Fruit fly (Drosophila melanogaster) whole organism, embryonic: ENCODE results near the gene Girdin.

ENCODE experiments used
- Atf6 ChIP-seq: fragments of 200-800 bp; sonication (Bioruptor generic); IDR thresholded peaks from 2 replicates; pipeline ENCODE4 v1.3.6; 2022; ENCODE audit warnings: missing biosample characterization, missing genetic modification characterization
- BEAF-32 ChIP-seq: fragments of 200-800 bp; sonication (Bioruptor generic); optimal IDR thresholded peaks from 3 replicates; lab custom pipeline; 2017; ENCODE audit warnings: missing biosample characterization, missing genetic modification characterization, mild to moderate bottlenecking, moderate library complexity, missing genetic modification reagents
- Bteb2 ChIP-seq: fragments of 200-800 bp; sonication (Bioruptor generic); optimal IDR thresholded peaks from 2 replicates; lab custom pipeline; 2016; ENCODE audit warnings: missing biosample characterization, missing genetic modification characterization
- CG10543 ChIP-seq: fragments of 200-800 bp; sonication (Bioruptor generic); optimal IDR thresholded peaks from 3 replicates; lab custom pipeline; 2017; ENCODE audit warnings: missing biosample characterization, mild to moderate bottlenecking, missing genetic modification characterization, moderate library complexity
- CG11696 ChIP-seq: fragments of 200-800 bp; sonication (Bioruptor generic); IDR thresholded peaks from 2 replicates; pipeline ENCODE4 v1.3.6; 2022; ENCODE audit warnings: missing biosample characterization, missing genetic modification characterization
- CG12071 ChIP-seq: fragments of 200-800 bp; sonication (Bioruptor generic); optimal IDR thresholded peaks from 3 replicates; lab custom pipeline; 2018; ENCODE audit warnings: missing biosample characterization, mild to moderate bottlenecking, missing genetic modification characterization
- CG14860 ChIP-seq: fragments of 200-800 bp; sonication (Bioruptor generic); IDR thresholded peaks from 3 replicates; pipeline ENCODE4 v1.3.6; 2022; ENCODE audit warnings: missing biosample characterization, missing genetic modification characterization; ENCODE audit not compliant: partially characterized antibody
- CG1529 ChIP-seq: fragments of 200-800 bp; sonication (Bioruptor generic); optimal IDR thresholded peaks from 3 replicates; lab custom pipeline; 2018; ENCODE audit warnings: missing biosample characterization, missing genetic modification characterization
- CG15696 ChIP-seq: fragments of 200-800 bp; sonication (Bioruptor generic); optimal IDR thresholded peaks from 2 replicates; lab custom pipeline; 2019; ENCODE audit warnings: missing biosample characterization, mild to moderate bottlenecking, missing genetic modification characterization, moderate library complexity
- CG16815 ChIP-seq: fragments of 200-800 bp; sonication (Bioruptor generic); optimal IDR thresholded peaks from 3 replicates; lab custom pipeline; 2017; ENCODE audit warnings: missing biosample characterization, mild to moderate bottlenecking, missing genetic modification characterization
- CG2120 ChIP-seq: fragments of 200-800 bp; sonication (Bioruptor generic); optimal IDR thresholded peaks from 3 replicates; lab custom pipeline; 2016; ENCODE audit warnings: missing biosample characterization, missing genetic modification characterization
- CG2129 ChIP-seq: fragments of 200-800 bp; sonication (Bioruptor generic); IDR thresholded peaks from 2 replicates; pipeline ENCODE4 v1.3.6; 2022; ENCODE audit warnings: missing biosample characterization, missing genetic modification characterization; ENCODE audit not compliant: partially characterized antibody
- CG30403 ChIP-seq: fragments of 200-800 bp; sonication (Bioruptor generic); optimal IDR thresholded peaks from 3 replicates; lab custom pipeline; 2016; ENCODE audit warnings: missing biosample characterization, missing genetic modification characterization
- CG31365 ChIP-seq: fragments of 200-800 bp; sonication (Bioruptor generic); optimal IDR thresholded peaks from 2 replicates; lab custom pipeline; 2018; ENCODE audit warnings: missing biosample characterization, mild to moderate bottlenecking, missing genetic modification characterization
- CG32532 ChIP-seq: fragments of 200-800 bp; sonication (Bioruptor generic); IDR thresholded peaks from 2 replicates; pipeline ENCODE4 v1.3.6; 2022; ENCODE audit warnings: missing biosample characterization, missing genetic modification characterization
- CG33213 ChIP-seq: fragments of 200-800 bp; sonication (Bioruptor generic); optimal IDR thresholded peaks from 3 replicates; lab custom pipeline; 2016; ENCODE audit warnings: missing biosample characterization, missing genetic modification characterization
- CG4617 ChIP-seq: fragments of 200-800 bp; sonication (Bioruptor generic); optimal IDR thresholded peaks from 3 replicates; lab custom pipeline; 2016; ENCODE audit warnings: missing biosample characterization, missing genetic modification characterization, borderline replicate concordance
- CG4707 ChIP-seq: fragments of 200-800 bp; sonication (Bioruptor generic); optimal IDR thresholded peaks from 2 replicates; lab custom pipeline; 2018; ENCODE audit warnings: missing biosample characterization, mild to moderate bottlenecking, missing genetic modification characterization, moderate library complexity
- CG4820 ChIP-seq: fragments of 200-800 bp; sonication (Bioruptor generic); optimal IDR thresholded peaks from 3 replicates; lab custom pipeline; 2016; ENCODE audit warnings: missing biosample characterization, missing genetic modification characterization
- CG6175 ChIP-seq: fragments of 200-800 bp; sonication (Bioruptor generic); IDR thresholded peaks from 3 replicates; pipeline ENCODE4 v1.3.6; 2022; ENCODE audit warnings: missing biosample characterization, missing genetic modification characterization
- CG8290 ChIP-seq, 3 experiments: fragments of 200-800 bp; sonication (Bioruptor generic); optimal IDR thresholded peaks; 2 replicates each; lab custom pipeline; 2016 to 2019; ENCODE audit warnings: missing biosample characterization in 3 of 3, missing genetic modification characterization in 3 of 3, mild to moderate bottlenecking in 2 of 3, moderate library complexity in 1 of 3
- CG9932 ChIP-seq: fragments of 200-800 bp; sonication (Bioruptor generic); IDR thresholded peaks from 2 replicates; pipeline ENCODE4 v1.3.6; 2022; ENCODE audit warnings: missing biosample characterization, missing genetic modification characterization
- E2f1 ChIP-seq: fragments of 200-800 bp; sonication (Bioruptor generic); IDR thresholded peaks from 2 replicates; pipeline ENCODE4 v1.3.6; 2022; ENCODE audit warnings: missing biosample characterization, missing genetic modification characterization
- Eip74EF ChIP-seq, 2 experiments: fragments of 200-800 bp in 1 of 2; fragments of >200 bp in 1 of 2; sonication (Bioruptor generic) in 1 of 2; optimal IDR thresholded peaks; 2 replicates each; lab custom pipeline; 2017 to 2019; ENCODE audit warnings: missing biosample characterization in 2 of 2, missing genetic modification characterization in 2 of 2, mild to moderate bottlenecking in 1 of 2, moderate library complexity in 1 of 2
- HLH3B ChIP-seq: fragments of 200-800 bp; sonication (Bioruptor generic); IDR thresholded peaks from 2 replicates; pipeline ENCODE4 v1.3.6; 2022; ENCODE audit warnings: missing biosample characterization, missing genetic modification characterization
- HLHmδ ChIP-seq: fragments of 200-800 bp; sonication (Bioruptor generic); optimal IDR thresholded peaks from 2 replicates; lab custom pipeline; 2018; ENCODE audit warnings: missing biosample characterization, mild to moderate bottlenecking, missing genetic modification characterization, moderate library complexity
- Hand ChIP-seq: fragments of 200-800 bp; sonication (Bioruptor generic); optimal IDR thresholded peaks from 2 replicates; lab custom pipeline; 2017; ENCODE audit warnings: mild to moderate bottlenecking, missing biosample characterization, missing genetic modification reagents, missing genetic modification characterization
- Meics ChIP-seq: fragments of 200-800 bp; sonication (Bioruptor generic); optimal IDR thresholded peaks from 2 replicates; lab custom pipeline; 2017; ENCODE audit warnings: missing biosample characterization, mild to moderate bottlenecking, missing genetic modification characterization
- Ssrp ChIP-seq: fragments of 200-800 bp; sonication (Bioruptor generic); optimal IDR thresholded peaks from 2 replicates; lab custom pipeline; 2018; ENCODE audit warnings: missing biosample characterization, mild to moderate bottlenecking, missing genetic modification characterization, moderate library complexity
- Tbp ChIP-seq: fragments of >200 bp; optimal IDR thresholded peaks from 2 replicates; lab custom pipeline; 2018; ENCODE audit warnings: missing biosample characterization, missing genetic modification characterization
- aop ChIP-seq: fragments of 200-800 bp; sonication (Bioruptor generic); IDR thresholded peaks from 2 replicates; pipeline ENCODE4 v1.3.6; 2022; ENCODE audit warnings: missing biosample characterization, missing genetic modification characterization
- cad ChIP-seq: fragments of >200 bp; optimal IDR thresholded peaks from 2 replicates; lab custom pipeline; 2017; ENCODE audit warnings: missing biosample characterization, missing genetic modification characterization
- ci ChIP-seq: fragments of 200-800 bp; sonication (Bioruptor generic); IDR thresholded peaks from 3 replicates; pipeline ENCODE4 v1.3.6; 2022; ENCODE audit warnings: missing biosample characterization, missing genetic modification characterization
- crc ChIP-seq: fragments of 200-800 bp; sonication (Bioruptor generic); optimal IDR thresholded peaks from 2 replicates; lab custom pipeline; 2016; ENCODE audit warnings: missing biosample characterization, missing genetic modification characterization
- croc ChIP-seq: fragments of 200-800 bp; sonication (Bioruptor generic); conservative IDR thresholded peaks from 3 replicates; pipeline ENCODE4 v1.3.6; 2022; ENCODE audit warnings: missing biosample characterization, missing genetic modification characterization
- danr ChIP-seq: fragments of 200-800 bp; sonication (Bioruptor generic); IDR thresholded peaks from 2 replicates; pipeline ENCODE4 v1.3.6; 2022; ENCODE audit warnings: missing biosample characterization, missing genetic modification characterization
- eve ChIP-seq, 2 experiments: fragments of >200 bp; optimal IDR thresholded peaks; 2 replicates each; lab custom pipeline; 2017; ENCODE audit warnings: missing biosample characterization in 2 of 2, missing genetic modification characterization in 2 of 2
- hth ChIP-seq: fragments of >200 bp; optimal IDR thresholded peaks from 2 replicates; lab custom pipeline; 2017; ENCODE audit warnings: inconsistent platforms
- kay ChIP-seq: fragments of 200-800 bp; sonication (Bioruptor generic); optimal IDR thresholded peaks from 2 replicates; lab custom pipeline; 2016; ENCODE audit warnings: missing biosample characterization, missing genetic modification characterization
- lola ChIP-seq, 3 experiments: fragments of >200 bp in 2 of 3; fragments of 200-800 bp in 1 of 3; sonication (Bioruptor generic) in 1 of 3; optimal IDR thresholded peaks; 2 replicates each; lab custom pipeline; 2017 to 2019; ENCODE audit warnings: missing biosample characterization in 3 of 3, missing genetic modification characterization in 3 of 3, mild to moderate bottlenecking in 1 of 3, moderate library complexity in 1 of 3
- luna ChIP-seq: fragments of 200-800 bp; sonication (Bioruptor generic); optimal IDR thresholded peaks from 2 replicates; lab custom pipeline; 2016; ENCODE audit warnings: missing biosample characterization, missing genetic modification characterization
- nerfin-2 ChIP-seq: fragments of 200-800 bp; sonication (Bioruptor generic); IDR thresholded peaks from 2 replicates; pipeline ENCODE4 v1.3.6; 2022; ENCODE audit warnings: missing biosample characterization, missing genetic modification characterization; ENCODE audit not compliant: partially characterized antibody
- odd ChIP-seq: fragments of 200-800 bp; sonication (Bioruptor generic); optimal IDR thresholded peaks from 2 replicates; lab custom pipeline; 2017; ENCODE audit warnings: missing biosample characterization, mild to moderate bottlenecking, missing genetic modification characterization
- sna ChIP-seq: fragments of 200-800 bp; sonication (Bioruptor generic); IDR thresholded peaks from 2 replicates; pipeline ENCODE4 v1.3.6; 2022; ENCODE audit warnings: missing biosample characterization, missing genetic modification characterization; ENCODE audit not compliant: partially characterized antibody
- tna ChIP-seq: fragments of 200-800 bp; sonication (Bioruptor generic); IDR thresholded peaks from 2 replicates; pipeline ENCODE4 v1.3.6; 2022; ENCODE audit warnings: missing biosample characterization, missing genetic modification characterization; ENCODE audit not compliant: partially characterized antibody
- trem ChIP-seq: fragments of 200-800 bp; optimal IDR thresholded peaks from 3 replicates; lab custom pipeline; 2019; ENCODE audit warnings: missing biosample characterization, mild to moderate bottlenecking, missing genetic modification characterization, moderate library complexity
- usp ChIP-seq: fragments of >200 bp; optimal IDR thresholded peaks from 2 replicates; lab custom pipeline; 2017; ENCODE audit warnings: missing biosample characterization, missing genetic modification characterization
- zfh1 ChIP-seq: fragments of 200-800 bp; sonication (Bioruptor generic); IDR thresholded peaks from 3 replicates; pipeline ENCODE4 v1.3.6; 2022; ENCODE audit warnings: missing biosample characterization, missing genetic modification characterization

The Girdin gene

DNA sequence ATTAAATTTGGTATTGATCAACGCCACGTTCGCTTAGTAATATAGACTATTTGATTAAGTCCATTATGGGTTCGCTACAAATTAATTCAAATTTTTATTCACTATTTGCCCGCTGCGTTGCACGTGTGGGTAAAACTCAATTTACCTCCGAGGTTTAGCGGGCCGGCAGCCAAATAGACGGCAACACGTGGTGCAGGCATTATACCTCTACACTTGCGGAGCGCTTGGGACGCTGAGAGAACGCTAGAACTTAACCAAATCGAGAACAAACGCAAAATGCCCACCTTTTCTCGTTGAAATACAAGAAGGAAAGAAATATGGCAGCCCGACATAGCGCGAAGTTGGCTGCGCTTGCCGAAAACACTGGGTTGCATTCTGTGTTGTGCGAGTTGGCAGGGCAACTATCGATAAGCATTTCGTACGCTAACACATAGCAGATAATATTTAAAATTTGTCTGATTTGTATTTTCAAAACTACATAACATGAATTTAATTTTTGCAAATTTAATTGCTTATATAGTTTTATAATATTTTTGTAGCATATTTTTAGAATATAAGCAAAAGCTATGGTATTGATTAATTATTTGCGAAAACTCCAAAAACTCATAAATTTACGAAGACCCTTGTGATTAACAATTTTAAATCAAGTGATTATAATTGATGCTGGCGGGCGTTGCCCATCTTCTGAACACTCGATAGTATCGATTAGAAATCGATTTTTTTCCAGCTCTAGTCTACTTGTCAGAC, 44.1 kb downstream of the Girdin start, which contains the start of the genes RpL28 and eIF1 (continued):
- TF ChIP-seq cad (GFP tag; lab: Kevin White, UChicago) (no peak), usp (GFP tag; lab: Kevin White, UChicago) (no peak), CG16815 (GFP tag; lab: Kevin White, UChicago) (peak; percentile 78), lola (GFP tag; optimal IDR thresholded peaks at IDR 0.05; lab: Kevin White, UChicago) (peak in 1 of 3 experiments; percentile 79), CG30403 (GFP tag; lab: Kevin White, UChicago) (peak; percentile 92), ci (peak; percentile 97), nerfin-2 (GFP tag; lab: Robert Waterston, UW) (peak; percentile 51), BEAF-32 (GFP tag; lab: Kevin White, UChicago) (peak; percentile 96), Ssrp (peak; percentile 77), CG32532 (GFP tag; lab: Robert Waterston, UW) (peak; percentile 81), CG2120 (peak; percentile 77), CG14860 (GFP tag; lab: Robert Waterston, UW) (peak; percentile 60; the same call in 2 of the 3 replicates), CG12071 (GFP tag; lab: Kevin White, UChicago) (peak; percentile 92), CG4617 (GFP tag; lab: Kevin White, UChicago) (peak; percentile 88), hth (lab: Kevin White, UChicago) (no peak), Eip74EF (GFP tag; optimal IDR thresholded peaks at IDR 0.05; lab: Kevin White, UChicago) (peak in 1 of 2 experiments; percentile 44), luna (GFP tag; lab: Kevin White, UChicago) (peak; percentile 92), odd (peak; percentile 95), danr (GFP tag; lab: Robert Waterston, UW) (0 out of 2 replicates have a peak, but pooled peaks have one; percentile 28), Tbp (GFP tag; lab: Kevin White, UChicago) (peak; percentile 18), zfh1 (peak; percentile 93), CG9932 (GFP tag; lab: Robert Waterston, UW) (peak; percentile 89), CG1529 (peak; percentile 89), Bteb2 (GFP tag; lab: Kevin White, UChicago) (peak; percentile 86), CG2129 (GFP tag; lab: Robert Waterston, UW) (peak; percentile 67), eve (GFP tag; optimal IDR thresholded peaks at IDR 0.05; lab: Kevin White, UChicago) (no peak), Meics (GFP tag; lab: Kevin White, UChicago) (peak; percentile 96), CG6175 (GFP tag; lab: Robert Waterston, UW) (peak; percentile 83; the same call in 2 of the 3 replicates), trem (tag; lab: Kevin White, UChicago) (peak; percentile 99), crc (peak; percentile 89), tna (GFP tag; lab: Robert Waterston, UW) (no peak; the same call in 1 of the 2 replicates), HLHmδ (GFP tag; lab: Kevin White, UChicago) (peak; percentile 99), CG4707 (GFP tag; lab: Kevin White, UChicago) (peak; percentile 90), CG15696 (tag; lab: Kevin White, UChicago) (peak; percentile 62), CG4820 (GFP tag; lab: Kevin White, UChicago) (peak; percentile 82), sna (GFP tag; lab: Robert Waterston, UW) (peak; percentile 73), Hand (peak; percentile 81), Atf6 (peak; percentile 76), CG8290 (GFP tag; optimal IDR thresholded peaks at IDR 0.05; lab: Kevin White, UChicago) (peak; percentile 93), CG8290 (tag; optimal IDR thresholded peaks at IDR 0.05; lab: Kevin White, UChicago) (peak; percentile 89 to 97), CG10543 (GFP tag; lab: Kevin White, UChicago) (peak; percentile 96), CG31365 (peak; percentile 83), E2f1 (GFP tag; lab: Robert Waterston, UW) (peak; percentile 70), aop (GFP tag; lab: Robert Waterston, UW) (0 out of 2 replicates have a peak, but pooled peaks have one; percentile 41), CG33213 (GFP tag; lab: Kevin White, UChicago) (peak; percentile 93), croc (GFP tag; lab: Robert Waterston, UW) (peak; percentile 59; the same call in 2 of the 3 replicates), kay (GFP tag; lab: Kevin White, UChicago) (peak; percentile 61), HLH3B (GFP tag; lab: Robert Waterston, UW) (peak; percentile 82), CG11696 (GFP tag; lab: Robert Waterston, UW) (peak; percentile 62)
